Worm (Caenorhabditis elegans): ENCODE results near the gene C53D6.10.

The C53D6.10 gene

ce11 chrIV:9034340-9034739, at the start of gene C53D6.10:
TSS of gene C53D6.10 (minus strand) at chrIV:9034440.
- no peak for TF ChIP-seq aly-2 (tag; optimal IDR thresholded peaks at IDR 0.05)
- no peak for TF ChIP-seq fkh-10 (GFP tag; optimal IDR thresholded peaks at IDR 0.05)
- TF ChIP-seq ceh-82 (tag; optimal IDR thresholded peaks at IDR 0.05), result no peak
- no peak for TF ChIP-seq lin-39 (tag; optimal IDR thresholded peaks at IDR 0.05)
- no peak for TF ChIP-seq nhr-23 (tag; optimal IDR thresholded peaks at IDR 0.05)
- no peak for TF ChIP-seq ama-1 (optimal IDR thresholded peaks at IDR 0.05)
- no peak for TF ChIP-seq elt-2 (tag; optimal IDR thresholded peaks at IDR 0.05)
- TF ChIP-seq nhr-76 (tag; optimal IDR thresholded peaks at IDR 0.05), result no peak
- TF ChIP-seq eor-1 (tag; optimal IDR thresholded peaks at IDR 0.05), result no peak
- no peak for TF ChIP-seq lin-15B (tag; optimal IDR thresholded peaks at IDR 0.05)
- no peak for TF ChIP-seq pqm-1 (tag; optimal IDR thresholded peaks at IDR 0.05)
- no peak for TF ChIP-seq ceh-28 (tag; optimal IDR thresholded peaks at IDR 0.05)
- no peak for TF ChIP-seq unc-39 (tag; optimal IDR thresholded peaks at IDR 0.05)
- no peak for TF ChIP-seq nhr-12 (tag; optimal IDR thresholded peaks at IDR 0.05)
- no peak for TF ChIP-seq nhr-43 (tag; optimal IDR thresholded peaks at IDR 0.05; ENCODE audit: poor library complexity, severe bottlenecking)

- no peak for TF ChIP-seq aly-2 (tag; optimal IDR thresholded peaks at IDR 0.05)
- no peak for TF ChIP-seq unc-62 (GFP tag; optimal IDR thresholded peaks at IDR 0.05)
- TF ChIP-seq ceh-9 (tag; optimal IDR thresholded peaks at IDR 0.05), result no peak
- TF ChIP-seq nhr-11 (tag; optimal IDR thresholded peaks at IDR 0.05), result no peak
- TF ChIP-seq egl-27 (tag; optimal IDR thresholded peaks at IDR 0.05), result no peak
- no peak for TF ChIP-seq unc-39 (tag; optimal IDR thresholded peaks at IDR 0.05)
- no peak for TF ChIP-seq nhr-23 (tag; optimal IDR thresholded peaks at IDR 0.05)
- no peak for TF ChIP-seq jun-1 (tag; optimal IDR thresholded peaks at IDR 0.05)
- TF ChIP-seq nhr-12 (tag; optimal IDR thresholded peaks at IDR 0.05), result no peak
- TF ChIP-seq ztf-11 (tag; optimal IDR thresholded peaks at IDR 0.05), result no peak
- no peak for TF ChIP-seq hmg-11 (tag; optimal IDR thresholded peaks at IDR 0.05)
- TF ChIP-seq tbx-2 (tag; optimal IDR thresholded peaks at IDR 0.05), result no peak
- TF ChIP-seq nhr-77 (tag; optimal IDR thresholded peaks at IDR 0.05), result no peak
- TF ChIP-seq R02D3.7 (tag; optimal IDR thresholded peaks at IDR 0.05), result no peak
- no peak for TF ChIP-seq nhr-43 (tag; optimal IDR thresholded peaks at IDR 0.05; ENCODE audit: poor library complexity, severe bottlenecking)
Measured at ce11 chrIV:9082055-9082454, 47.8 kb upstream of the C53D6.10 start, which contains the start of gene twk-8. TSS of gene twk-8 (plus strand) at chrIV:9082355.

- TF ChIP-seq nfya-1 (tag; optimal IDR thresholded peaks at IDR 0.05; ENCODE audit: insufficient read depth) (peak; percentile 7), nhr-25 (tag; optimal IDR thresholded peaks at IDR 0.05) (no peak), egl-5 (tag; optimal IDR thresholded peaks at IDR 0.05) (peak; percentile 59), lin-39 (tag; optimal IDR thresholded peaks at IDR 0.05) (no peak)
Measured at ce11 chrIV:9080201-9080600, 46.0 kb upstream of the C53D6.10 start.

ce11 chrIV:9079330-9079729, 45.1 kb upstream of the C53D6.10 start:
- no peak for TF ChIP-seq nhr-25 (tag; optimal IDR thresholded peaks at IDR 0.05)
- peak; percentile 70 for TF ChIP-seq egl-5 (tag; optimal IDR thresholded peaks at IDR 0.05)

DNA sequence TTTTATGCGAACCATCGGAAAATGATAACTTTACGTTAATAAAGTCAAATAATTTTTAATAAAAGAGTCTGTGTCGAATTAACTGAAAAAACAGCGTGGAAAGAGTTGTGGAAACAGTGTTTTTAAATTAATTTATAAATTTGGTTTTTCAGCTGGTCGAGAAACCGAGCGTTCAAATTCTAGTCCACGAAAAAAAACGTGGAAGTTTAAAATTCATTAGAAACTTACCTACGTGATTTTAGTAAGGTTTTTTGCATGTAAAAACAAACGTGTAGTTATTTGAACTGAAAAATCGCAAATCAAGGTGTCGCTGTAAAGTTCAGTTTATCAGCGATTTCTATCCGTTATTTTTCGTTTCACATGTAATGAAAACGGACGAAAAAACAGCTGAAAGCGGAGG, 44.2 kb upstream of the C53D6.10 start, which contains the start of gene mans-4:
Gene mans-4, minus strand, starts transcription at position 101 of the 400 bp plus-strand sequence.
- TF ChIP-seq ztf-11 (tag; optimal IDR thresholded peaks at IDR 0.05), result no peak
- no peak for TF ChIP-seq jun-1 (tag; optimal IDR thresholded peaks at IDR 0.05)
- no peak for TF ChIP-seq unc-39 (tag; optimal IDR thresholded peaks at IDR 0.05)
- no peak for TF ChIP-seq mdl-1 (tag; optimal IDR thresholded peaks at IDR 0.05)

ce11 chrIV:9074244-9074723, 40.0 kb upstream of the C53D6.10 start, which contains the start of gene mppb-1:
TSS of gene mppb-1 (plus strand) at chrIV:9074673.
- TF ChIP-seq ceh-28 (tag; optimal IDR thresholded peaks at IDR 0.05) (no peak), nhr-25 (tag; optimal IDR thresholded peaks at IDR 0.05) (peak; percentile 80), nhr-43 (tag; optimal IDR thresholded peaks at IDR 0.05; ENCODE audit: poor library complexity, severe bottlenecking) (peak; percentile 96), nhr-237 (tag; optimal IDR thresholded peaks at IDR 0.05) (no peak), pha-4 (tag; optimal IDR thresholded peaks at IDR 0.05) (peak; percentile 79), pqm-1 (tag; optimal IDR thresholded peaks at IDR 0.05) (peak; percentile 9), zag-1 (tag; optimal IDR thresholded peaks at IDR 0.05) (no peak), elt-3 (tag; optimal IDR thresholded peaks at IDR 0.05) (no peak), aly-2 (tag; optimal IDR thresholded peaks at IDR 0.05) (no peak), hmg-11 (tag; optimal IDR thresholded peaks at IDR 0.05) (peak; percentile 42), unc-39 (tag; optimal IDR thresholded peaks at IDR 0.05) (no peak), ceh-16 (tag; optimal IDR thresholded peaks at IDR 0.05) (no peak), lin-39 (tag; optimal IDR thresholded peaks at IDR 0.05) (peak; percentile 64), elt-2 (tag; optimal IDR thresholded peaks at IDR 0.05) (peak; percentile 35), fkh-10 (GFP tag; optimal IDR thresholded peaks at IDR 0.05) (peak; percentile 71), nhr-12 (tag; optimal IDR thresholded peaks at IDR 0.05) (no peak), nhr-23 (tag; optimal IDR thresholded peaks at IDR 0.05) (peak; percentile 86), lin-15B (tag; optimal IDR thresholded peaks at IDR 0.05) (peak; percentile 72), ztf-11 (tag; optimal IDR thresholded peaks at IDR 0.05) (no peak), lsy-12 (tag; optimal IDR thresholded peaks at IDR 0.05) (peak; percentile 64), snpc-4 (tag; optimal IDR thresholded peaks at IDR 0.05) (peak; percentile 78), fos-1 (tag; optimal IDR thresholded peaks at IDR 0.05) (no peak), R02D3.7 (tag; optimal IDR thresholded peaks at IDR 0.05) (peak; percentile 54), ceh-9 (tag; optimal IDR thresholded peaks at IDR 0.05) (no peak), ZK546.5 (tag; optimal IDR thresholded peaks at IDR 0.05) (no peak), ama-1 (optimal IDR thresholded peaks at IDR 0.05) (no peak), nhr-67 (tag; optimal IDR thresholded peaks at IDR 0.05) (no peak), nhr-28 (tag; optimal IDR thresholded peaks at IDR 0.05) (no peak), nfya-1 (tag; optimal IDR thresholded peaks at IDR 0.05; ENCODE audit: insufficient read depth) (peak; percentile 80)
